Worm (Caenorhabditis elegans): ENCODE results near the gene rpl-38.

rpl-38 gene

ce11 chrV:15529069-15529468, 17.1 kb downstream of the rpl-38 start, which contains the start of gene srh-276:
TSS of gene srh-276 (plus strand) at chrV:15529369.
- TF ChIP-seq ztf-23 (GFP tag; IDR thresholded peaks at IDR 0.05) (no peak), tab-1 (GFP tag; IDR thresholded peaks at IDR 0.05) (no peak), T22C8.4 (GFP tag; IDR thresholded peaks at IDR 0.05) (no peak), ref-1 (GFP tag; conservative IDR thresholded peaks at IDR 0.05) (no peak), med-1 (GFP tag; optimal IDR thresholded peaks at IDR 0.05; ENCODE audit: insufficient read depth) (no peak), flt-1 (GFP tag; IDR thresholded peaks at IDR 0.05) (no peak), ztf-29 (GFP tag; IDR thresholded peaks at IDR 0.05) (no peak), klf-2 (GFP tag; conservative IDR thresholded peaks at IDR 0.05) (no peak), cog-1 (tag; optimal IDR thresholded peaks at IDR 0.05) (no peak)

- TF ChIP-seq tab-1 (GFP tag; IDR thresholded peaks at IDR 0.05) = no peak
Observed at ce11 chrV:15533096-15533495, 21.1 kb downstream of the rpl-38 start, which contains the start of gene F21A3.11. TSS of gene F21A3.11 (minus strand) at chrV:15533212.

ce11 chrV:15533864-15534263, 21.9 kb downstream of the rpl-38 start, which contains the start of gene F21A3.2:
TSS of gene F21A3.2 (minus strand) at chrV:15533964.
- no peak for TF ChIP-seq T22C8.4 (GFP tag; IDR thresholded peaks at IDR 0.05)
- TF ChIP-seq flt-1 (GFP tag; IDR thresholded peaks at IDR 0.05) = no peak
- TF ChIP-seq ztf-23 (GFP tag; IDR thresholded peaks at IDR 0.05) = no peak
- no peak for TF ChIP-seq med-1 (GFP tag; optimal IDR thresholded peaks at IDR 0.05; ENCODE audit: insufficient read depth)
- TF ChIP-seq klf-2 (GFP tag; conservative IDR thresholded peaks at IDR 0.05) = no peak
- no peak for TF ChIP-seq ztf-29 (GFP tag; IDR thresholded peaks at IDR 0.05)
- no peak for TF ChIP-seq ref-1 (GFP tag; conservative IDR thresholded peaks at IDR 0.05)
- TF ChIP-seq cog-1 (tag; optimal IDR thresholded peaks at IDR 0.05) = no peak
- TF ChIP-seq tab-1 (GFP tag; IDR thresholded peaks at IDR 0.05) = no peak

ce11 chrV:15536320-15536719, 24.4 kb downstream of the rpl-38 start, which contains the start of gene F21A3.4:
TSS of gene F21A3.4 (plus strand) at chrV:15536620.
- TF ChIP-seq flt-1 (GFP tag; IDR thresholded peaks at IDR 0.05) (no peak), ztf-29 (GFP tag; IDR thresholded peaks at IDR 0.05) (no peak), tab-1 (GFP tag; IDR thresholded peaks at IDR 0.05) (no peak), med-1 (GFP tag; optimal IDR thresholded peaks at IDR 0.05; ENCODE audit: insufficient read depth) (no peak), ztf-23 (GFP tag; IDR thresholded peaks at IDR 0.05) (no peak)

ce11 chrV:15537923-15538322, 26.0 kb downstream of the rpl-38 start, which contains the start of gene prde-1:
TSS of gene prde-1 (plus strand) at chrV:15538244.
- no peak for TF ChIP-seq med-1 (GFP tag; optimal IDR thresholded peaks at IDR 0.05; ENCODE audit: insufficient read depth)
- TF ChIP-seq ref-1 (GFP tag; conservative IDR thresholded peaks at IDR 0.05) = no peak
- TF ChIP-seq ztf-23 (GFP tag; IDR thresholded peaks at IDR 0.05) = no peak
- no peak for TF ChIP-seq ztf-29 (GFP tag; IDR thresholded peaks at IDR 0.05)
- no peak for TF ChIP-seq flt-1 (GFP tag; IDR thresholded peaks at IDR 0.05)
- no peak for TF ChIP-seq klf-2 (GFP tag; conservative IDR thresholded peaks at IDR 0.05)
- no peak for TF ChIP-seq tab-1 (GFP tag; IDR thresholded peaks at IDR 0.05)
- no peak for TF ChIP-seq T22C8.4 (GFP tag; IDR thresholded peaks at IDR 0.05)
- no peak for TF ChIP-seq cog-1 (tag; optimal IDR thresholded peaks at IDR 0.05)

- no peak for TF ChIP-seq ref-1 (GFP tag; conservative IDR thresholded peaks at IDR 0.05)
- no peak for TF ChIP-seq ztf-23 (GFP tag; IDR thresholded peaks at IDR 0.05)
- TF ChIP-seq tab-1 (GFP tag; IDR thresholded peaks at IDR 0.05) = no peak
- no peak for TF ChIP-seq T22C8.4 (GFP tag; IDR thresholded peaks at IDR 0.05)
- TF ChIP-seq ztf-29 (GFP tag; IDR thresholded peaks at IDR 0.05) = no peak
- TF ChIP-seq flt-1 (GFP tag; IDR thresholded peaks at IDR 0.05) = no peak
- no peak for TF ChIP-seq med-1 (GFP tag; optimal IDR thresholded peaks at IDR 0.05; ENCODE audit: insufficient read depth)
- no peak for TF ChIP-seq klf-2 (GFP tag; conservative IDR thresholded peaks at IDR 0.05)
Observed at ce11 chrV:15543252-15543651, 31.3 kb downstream of the rpl-38 start.

ce11 chrV:15544898-15545297, 32.9 kb downstream of the rpl-38 start, which contains the start of gene glb-14:
TSS of gene glb-14 (minus strand) at chrV:15544994.
- TF ChIP-seq tab-1 (GFP tag; IDR thresholded peaks at IDR 0.05) = no peak
- TF ChIP-seq T22C8.4 (GFP tag; IDR thresholded peaks at IDR 0.05) = no peak

ce11 chrV:15547727-15548126, 35.8 kb downstream of the rpl-38 start:
- TF ChIP-seq klf-2 (GFP tag; conservative IDR thresholded peaks at IDR 0.05) (0 out of 2 replicates have a peak, but pooled peaks have one; percentile 43), ztf-23 (GFP tag; IDR thresholded peaks at IDR 0.05) (no peak), flt-1 (GFP tag; IDR thresholded peaks at IDR 0.05) (peak; percentile 68; the same call in 1 of the 2 replicates), med-1 (GFP tag; optimal IDR thresholded peaks at IDR 0.05; ENCODE audit: insufficient read depth) (no peak), ref-1 (GFP tag; conservative IDR thresholded peaks at IDR 0.05) (0 out of 2 replicates have a peak, but pooled peaks have one; percentile 24)

ce11 chrV:15550408-15550807, 38.4 kb downstream of the rpl-38 start:
- TF ChIP-seq med-1 (GFP tag; optimal IDR thresholded peaks at IDR 0.05; ENCODE audit: insufficient read depth) (no peak), flt-1 (GFP tag; IDR thresholded peaks at IDR 0.05) (no peak; the same call in 1 of the 2 replicates), ztf-23 (GFP tag; IDR thresholded peaks at IDR 0.05) (0 out of 2 replicates have a peak, but pooled peaks have one; percentile 25)

- TF ChIP-seq cog-1 (tag; optimal IDR thresholded peaks at IDR 0.05) (peak; percentile 20), ztf-29 (GFP tag; IDR thresholded peaks at IDR 0.05) (peak; percentile 81), tab-1 (GFP tag; IDR thresholded peaks at IDR 0.05) (peak; percentile 93), T22C8.4 (GFP tag; IDR thresholded peaks at IDR 0.05) (peak; percentile 89), klf-2 (GFP tag; conservative IDR thresholded peaks at IDR 0.05) (peak; percentile 91), ref-1 (GFP tag; conservative IDR thresholded peaks at IDR 0.05) (peak; percentile 75), med-1 (GFP tag; optimal IDR thresholded peaks at IDR 0.05; ENCODE audit: insufficient read depth) (peak; percentile 53), flt-1 (GFP tag; IDR thresholded peaks at IDR 0.05) (peak; percentile 95), ztf-23 (GFP tag; IDR thresholded peaks at IDR 0.05) (peak; percentile 94)
Observed at ce11 chrV:15551642-15552041, 39.7 kb downstream of the rpl-38 start.

All from whole organism, midembryonic.